Worm (Caenorhabditis elegans) whole organism, L1 larva: ENCODE measurements around the gene mrps-14.

Source experiments
- C04F5.9 ChIP-seq: sonication (generic microtip); optimal IDR thresholded peaks from 2 replicates; lab custom pipeline; 2016; ENCODE audit warnings: missing genetic modification characterization, missing compliant biosample characterization
- C34B4.2 ChIP-seq: sonication (generic microtip); optimal IDR thresholded peaks from 2 replicates; lab custom pipeline; 2017; ENCODE audit warnings: mild to moderate bottlenecking, missing genetic modification characterization, missing compliant biosample characterization
- aly-2 ChIP-seq: fragments of 150-350 bp; optimal IDR thresholded peaks from 2 replicates; lab custom pipeline; 2014; ENCODE audit warnings: missing biosample characterization, missing genetic modification characterization
- ama-1 ChIP-seq: fragments of 150-350 bp; optimal IDR thresholded peaks from 2 replicates; lab custom pipeline; 2014
- blmp-1 ChIP-seq: fragments of 150-350 bp; optimal IDR thresholded peaks from 2 replicates; lab custom pipeline; 2014; ENCODE audit warnings: missing biosample characterization, missing genetic modification characterization
- ceh-90 ChIP-seq: sonication (generic microtip); optimal IDR thresholded peaks from 2 replicates; lab custom pipeline; 2016; ENCODE audit warnings: missing genetic modification characterization, missing compliant biosample characterization
- efl-3 ChIP-seq: fragments of 200-800 bp; sonication (Bioruptor generic); optimal IDR thresholded peaks from 2 replicates; lab custom pipeline; 2018; ENCODE audit warnings: mild to moderate bottlenecking, missing genetic modification characterization, missing compliant biosample characterization
- egl-13 ChIP-seq: sonication (generic microtip); optimal IDR thresholded peaks from 2 replicates; lab custom pipeline; 2016; ENCODE audit warnings: missing genotype, missing genetic modification reagents, missing genetic modification characterization, missing compliant biosample characterization
- egl-27 ChIP-seq, 2 experiments: fragments of 150-350 bp in 1 of 2; sonication (generic microtip); optimal IDR thresholded peaks; 3 replicates each; lab custom pipeline; 2017 to 2018; ENCODE audit warnings: missing biosample characterization in 2 of 2, missing genetic modification characterization in 2 of 2, missing genetic modification reagents in 2 of 2
- elt-3 ChIP-seq, 6 experiments: fragments of 150-350 bp in 1 of 6; sonication (generic microtip); optimal IDR thresholded peaks; 2 replicates each; lab custom pipeline; 2017 to 2018; ENCODE audit warnings: missing biosample characterization in 6 of 6, missing genetic modification characterization in 6 of 6, inconsistent platforms in 1 of 6
- ets-5 ChIP-seq: fragments of 200-800 bp; sonication (Bioruptor generic); IDR thresholded peaks from 2 replicates; pipeline ENCODE4 v1.3.6; 2022; ENCODE audit warnings: missing genetic modification characterization, missing compliant biosample characterization
- fkh-4 ChIP-seq: sonication (generic microtip); optimal IDR thresholded peaks from 2 replicates; lab custom pipeline; 2016; ENCODE audit warnings: missing compliant biosample characterization, missing genetic modification characterization, borderline replicate concordance
- grh-1 ChIP-seq: fragments of 200-800 bp; sonication (Bioruptor generic); IDR thresholded peaks from 2 replicates; pipeline ENCODE4 v1.3.6; 2022; ENCODE audit warnings: missing genetic modification reagents, missing genetic modification characterization, missing compliant biosample characterization
- hlh-17 ChIP-seq: fragments of 200-800 bp; sonication (Bioruptor generic); optimal IDR thresholded peaks from 2 replicates; lab custom pipeline; 2018; ENCODE audit warnings: missing genetic modification characterization, mild to moderate bottlenecking, missing compliant biosample characterization, moderate library complexity, borderline replicate concordance
- hpl-2 ChIP-seq: fragments of 150-350 bp; optimal IDR thresholded peaks from 2 replicates; lab custom pipeline; 2014; ENCODE audit warnings: missing biosample characterization, missing genetic modification reagents, missing genetic modification characterization
- jun-1 ChIP-seq: fragments of 150-350 bp; optimal IDR thresholded peaks from 2 replicates; lab custom pipeline; 2014; ENCODE audit warnings: missing biosample characterization, missing genetic modification reagents, missing genetic modification characterization
- lin-13 ChIP-seq: fragments of 150-350 bp; optimal IDR thresholded peaks from 2 replicates; lab custom pipeline; 2014; ENCODE audit warnings: missing biosample characterization, missing genetic modification reagents, missing genetic modification characterization
- lin-15B ChIP-seq: fragments of 150-350 bp; sonication (generic microtip); optimal IDR thresholded peaks from 3 replicates; lab custom pipeline; 2014; ENCODE audit warnings: missing biosample characterization, missing genetic modification characterization
- lir-3 ChIP-seq: sonication (generic microtip); optimal IDR thresholded peaks from 2 replicates; lab custom pipeline; 2016; ENCODE audit warnings: mild to moderate bottlenecking, missing genetic modification characterization, moderate library complexity, missing compliant biosample characterization; ENCODE audit not compliant: poor library complexity
- lsy-2 ChIP-seq, 2 experiments: fragments of 150-350 bp; optimal IDR thresholded peaks; 2 replicates each; lab custom pipeline; 2014; ENCODE audit warnings: missing biosample characterization in 2 of 2, missing genetic modification characterization in 2 of 2
- mdl-1 ChIP-seq, 2 experiments: fragments of 150-350 bp; optimal IDR thresholded peaks; 2 replicates each; lab custom pipeline; 2014 to 2017; ENCODE audit warnings: missing biosample characterization in 2 of 2, missing genetic modification characterization in 2 of 2, inconsistent platforms in 1 of 2
- mep-1 ChIP-seq: fragments of 150-350 bp; optimal IDR thresholded peaks from 2 replicates; lab custom pipeline; 2014; ENCODE audit warnings: missing biosample characterization, missing genetic modification characterization
- nhr-20 ChIP-seq: sonication (generic microtip); optimal IDR thresholded peaks from 2 replicates; lab custom pipeline; 2016; ENCODE audit warnings: mild to moderate bottlenecking, missing genetic modification characterization, missing compliant biosample characterization
- nhr-28 ChIP-seq: fragments of 150-350 bp; optimal IDR thresholded peaks from 2 replicates; lab custom pipeline; 2014; ENCODE audit warnings: missing biosample characterization, missing genetic modification characterization
- nhr-47 ChIP-seq: sonication (generic microtip); optimal IDR thresholded peaks from 2 replicates; lab custom pipeline; 2016; ENCODE audit warnings: mild to moderate bottlenecking, missing genetic modification characterization, moderate library complexity, missing compliant biosample characterization
- nhr-71 ChIP-seq: sonication (generic microtip); optimal IDR thresholded peaks from 2 replicates; lab custom pipeline; 2016; ENCODE audit warnings: mild to moderate bottlenecking, missing genetic modification characterization, moderate library complexity, missing compliant biosample characterization
- nhr-76 ChIP-seq: sonication (generic microtip); optimal IDR thresholded peaks from 2 replicates; lab custom pipeline; 2017; ENCODE audit warnings: missing biosample characterization, missing genetic modification characterization
- nhr-84 ChIP-seq: sonication (generic microtip); optimal IDR thresholded peaks from 2 replicates; lab custom pipeline; 2017; ENCODE audit warnings: missing biosample characterization, missing genetic modification characterization
- nhr-85 ChIP-seq: sonication (generic microtip); peaks from one replicate; lab custom pipeline; 2016; ENCODE audit warnings: missing genetic modification characterization, inconsistent platforms, missing compliant biosample characterization
- pqm-1 ChIP-seq: sonication (generic microtip); optimal IDR thresholded peaks from 3 replicates; lab custom pipeline; 2017; ENCODE audit warnings: missing biosample characterization, missing genetic modification characterization
- rnt-1 ChIP-seq: sonication (generic microtip); optimal IDR thresholded peaks from 2 replicates; lab custom pipeline; 2016; ENCODE audit warnings: mild to moderate bottlenecking, missing genetic modification characterization, moderate library complexity, missing compliant biosample characterization
- skn-1 ChIP-seq: fragments of 150-350 bp; optimal IDR thresholded peaks from 2 replicates; lab custom pipeline; 2014; ENCODE audit warnings: missing biosample characterization, missing genetic modification characterization
- snpc-4 ChIP-seq: fragments of 150-350 bp; optimal IDR thresholded peaks from 2 replicates; lab custom pipeline; 2014; ENCODE audit warnings: missing biosample characterization, missing genetic modification characterization
- snu-23 ChIP-seq: sonication (generic microtip); optimal IDR thresholded peaks from 2 replicates; lab custom pipeline; 2016; ENCODE audit warnings: missing genetic modification characterization, missing compliant biosample characterization
- swsn-7 ChIP-seq: sonication (generic microtip); optimal IDR thresholded peaks from 2 replicates; lab custom pipeline; 2016; ENCODE audit warnings: missing genetic modification characterization, missing compliant biosample characterization
- tbx-2 ChIP-seq: sonication (generic microtip); optimal IDR thresholded peaks from 2 replicates; lab custom pipeline; 2016; ENCODE audit warnings: missing genetic modification characterization, missing compliant biosample characterization
- unc-130 ChIP-seq: fragments of 150-350 bp; optimal IDR thresholded peaks from 2 replicates; lab custom pipeline; 2017; ENCODE audit warnings: missing biosample characterization, missing genetic modification characterization, inconsistent platforms
- vab-15 ChIP-seq: sonication (generic microtip); optimal IDR thresholded peaks from 2 replicates; lab custom pipeline; 2017; ENCODE audit warnings: missing genotype, mild to moderate bottlenecking, missing genetic modification characterization, missing compliant biosample characterization
- xbp-1 ChIP-seq: sonication (generic microtip); optimal IDR thresholded peaks from 2 replicates; lab custom pipeline; 2016; ENCODE audit warnings: missing genetic modification characterization, missing compliant biosample characterization

Gene mrps-14

ce11 chrII:10197091-10197675, 45.1 kb downstream of the mrps-14 start, which contains the start of gene R05H5.3 (continued):
- no peak for TF ChIP-seq egl-27 (tag; optimal IDR thresholded peaks at IDR 0.05; lab: Kevin White, UChicago)
- TF ChIP-seq lin-13 (GFP tag; lab: Kevin White, UChicago), result peak; percentile 41
- TF ChIP-seq ets-5 (GFP tag; lab: Robert Waterston, UW), result no peak
- TF ChIP-seq jun-1, result no peak
- no peak for TF ChIP-seq pqm-1
- no peak for TF ChIP-seq nhr-76 (tag; lab: Kevin White, UChicago)
- peak; percentile 75 for TF ChIP-seq lin-15B (tag; lab: Kevin White, UChicago)
- no peak for TF ChIP-seq snu-23
- no peak for TF ChIP-seq ceh-90 (tag; lab: Kevin White, UChicago)
- peak; percentile 67 for TF ChIP-seq skn-1 (tag; lab: Kevin White, UChicago)
- TF ChIP-seq aly-2 (tag; lab: Kevin White, UChicago), result no peak
- peak; percentile 14 for TF ChIP-seq xbp-1 (tag; lab: Kevin White, UChicago)
- TF ChIP-seq rnt-1, result peak; percentile 74
- TF ChIP-seq, all 84 proteins: peak for 22

ce11 chrII:10194605-10195004, 47.7 kb downstream of the mrps-14 start, which contains the start of gene srb-6:
Gene srb-6 (plus strand): TSS chrII:10194905.
- no peak for TF ChIP-seq vab-15
- no peak for TF ChIP-seq ets-5 (GFP tag; lab: Robert Waterston, UW)
- TF ChIP-seq nhr-71 (tag; lab: Kevin White, UChicago), result no peak
- TF ChIP-seq ama-1 (lab: Kevin White, UChicago), result no peak
- no peak for TF ChIP-seq C04F5.9 (tag; lab: Kevin White, UChicago)
- TF ChIP-seq snpc-4 (tag; lab: Kevin White, UChicago), result no peak
- no peak for TF ChIP-seq nhr-47 (tag; lab: Kevin White, UChicago)
- TF ChIP-seq mep-1 (tag; lab: Kevin White, UChicago), result no peak
- no peak for TF ChIP-seq lin-15B (tag; lab: Kevin White, UChicago)
- no peak for TF ChIP-seq nhr-84 (tag; lab: Kevin White, UChicago)
- no peak for TF ChIP-seq nhr-28 (tag; lab: Kevin White, UChicago)
- no peak for TF ChIP-seq lin-13 (GFP tag; lab: Kevin White, UChicago)
- no peak for TF ChIP-seq hlh-17 (GFP tag; lab: Kevin White, UChicago)
- no peak for TF ChIP-seq snu-23
- TF ChIP-seq rnt-1, result no peak
- TF ChIP-seq grh-1, result no peak
- TF ChIP-seq blmp-1 (tag; lab: Kevin White, UChicago), result no peak

ce11 chrII:10192207-10192606, 50.1 kb downstream of the mrps-14 start, which contains the start of gene R05H5.7:
Gene R05H5.7 (plus strand): TSS chrII:10192507.
- TF ChIP-seq C34B4.2 (no peak), unc-130 (tag; lab: Kevin White, UChicago) (no peak), mdl-1 (tag; optimal IDR thresholded peaks at IDR 0.05; lab: Kevin White, UChicago) (no peak), tbx-2 (tag; lab: Kevin White, UChicago) (no peak), nhr-85 (no peak), lir-3 (no peak), nhr-20 (tag; lab: Kevin White, UChicago) (no peak), fkh-4 (no peak), efl-3 (GFP tag; lab: Kevin White, UChicago) (no peak), ama-1 (lab: Kevin White, UChicago) (no peak), elt-3 (tag; optimal IDR thresholded peaks at IDR 0.05; lab: Kevin White, UChicago) (no peak), hpl-2 (GFP tag; lab: Kevin White, UChicago) (no peak), swsn-7 (tag; lab: Kevin White, UChicago) (no peak), egl-13 (tag; lab: Kevin White, UChicago) (no peak), mep-1 (tag; lab: Kevin White, UChicago) (no peak), lsy-2 (tag; optimal IDR thresholded peaks at IDR 0.05; lab: Kevin White, UChicago) (no peak)
- TF ChIP-seq, all 84 proteins: peak for 0
